Worm (Caenorhabditis elegans): ENCODE data around the gene srsx-8.

DNA sequence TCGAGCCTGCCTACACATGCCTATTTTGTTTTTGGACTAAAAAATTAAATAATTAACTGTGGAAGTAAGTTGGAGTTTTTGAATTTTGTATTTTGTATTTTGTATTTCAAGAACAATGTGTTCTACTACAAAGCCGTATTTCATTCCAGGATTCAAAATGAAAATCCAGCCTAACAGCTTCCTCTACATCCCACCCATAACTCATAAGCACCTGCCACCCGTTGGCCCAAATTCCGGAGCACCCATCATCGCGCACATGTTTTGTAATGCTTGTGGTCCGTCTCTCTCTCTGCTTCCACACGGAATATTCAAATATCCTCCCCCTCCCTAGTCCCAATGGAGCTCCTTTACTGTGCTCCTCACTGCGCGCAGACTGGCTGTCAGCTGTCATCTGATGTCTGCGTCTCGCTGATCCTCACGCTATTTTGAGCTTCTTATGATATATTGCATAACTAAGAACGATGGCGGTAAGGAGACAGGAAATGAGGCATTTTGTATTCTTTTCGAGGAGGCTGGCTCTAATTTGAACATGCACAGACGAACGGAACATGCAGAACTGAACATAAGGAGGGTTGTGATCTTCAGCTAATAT, 22.7 kb upstream of the srsx-8 start:
- TF ChIP-seq alr-1 (tag; optimal IDR thresholded peaks at IDR 0.05; ENCODE audit: borderline replicate concordance) (no peak), lir-3 (tag; optimal IDR thresholded peaks at IDR 0.05; ENCODE audit: poor library complexity) (no peak), ces-1 (GFP tag; optimal IDR thresholded peaks at IDR 0.05) (no peak), elt-3 (tag; optimal IDR thresholded peaks at IDR 0.05) (no peak), xbp-1 (tag; optimal IDR thresholded peaks at IDR 0.05) (no peak), nhr-76 (tag; optimal IDR thresholded peaks at IDR 0.05) (no peak), jun-1 (tag; optimal IDR thresholded peaks at IDR 0.05) (no peak), aly-2 (tag; optimal IDR thresholded peaks at IDR 0.05) (no peak), lin-35 (GFP tag; optimal IDR thresholded peaks at IDR 0.05) (no peak), unc-130 (tag; optimal IDR thresholded peaks at IDR 0.05) (no peak)
